Fruit fly (Drosophila melanogaster): ENCODE results near the gene sala.

Gene sala

dm6 chr2L:11488465-11489037 lies 4.0 kb downstream of the sala start:
- TF ChIP-seq Myc (optimal IDR thresholded peaks at IDR 0.05) (no peak), ttk (optimal IDR thresholded peaks at IDR 0.05) (no peak), psq (optimal IDR thresholded peaks at IDR 0.05) (no peak), h (optimal IDR thresholded peaks at IDR 0.05) (no peak), Sin3A (optimal IDR thresholded peaks at IDR 0.05) (no peak), insv (optimal IDR thresholded peaks at IDR 0.05) (no peak)

DNA sequence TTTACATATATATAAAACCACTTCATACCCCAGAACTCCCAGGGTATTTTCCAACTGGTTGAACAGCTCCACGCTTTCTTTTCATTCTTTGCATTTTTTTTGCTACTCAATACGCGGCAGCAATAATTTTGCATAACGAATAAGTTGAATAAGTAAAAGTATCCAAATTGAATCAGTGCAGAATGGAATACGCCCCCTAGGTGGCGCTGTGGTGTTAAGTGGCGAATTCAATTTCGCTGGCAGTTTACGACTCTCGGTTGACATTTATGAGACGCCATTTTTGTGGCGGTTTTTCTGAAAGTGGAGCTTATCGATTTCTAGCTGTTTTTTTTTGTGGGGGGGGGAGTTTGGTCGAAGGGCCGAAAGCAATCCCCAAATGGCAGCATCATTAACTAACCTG lies 9.4 kb downstream of the sala start:
- TF ChIP-seq h (optimal IDR thresholded peaks at IDR 0.05): no peak
- no peak for TF ChIP-seq psq (optimal IDR thresholded peaks at IDR 0.05)
- TF ChIP-seq ttk (optimal IDR thresholded peaks at IDR 0.05): no peak
- no peak for TF ChIP-seq Myc (optimal IDR thresholded peaks at IDR 0.05)
- TF ChIP-seq Sin3A (optimal IDR thresholded peaks at IDR 0.05): no peak
- TF ChIP-seq insv (optimal IDR thresholded peaks at IDR 0.05): no peak

DNA sequence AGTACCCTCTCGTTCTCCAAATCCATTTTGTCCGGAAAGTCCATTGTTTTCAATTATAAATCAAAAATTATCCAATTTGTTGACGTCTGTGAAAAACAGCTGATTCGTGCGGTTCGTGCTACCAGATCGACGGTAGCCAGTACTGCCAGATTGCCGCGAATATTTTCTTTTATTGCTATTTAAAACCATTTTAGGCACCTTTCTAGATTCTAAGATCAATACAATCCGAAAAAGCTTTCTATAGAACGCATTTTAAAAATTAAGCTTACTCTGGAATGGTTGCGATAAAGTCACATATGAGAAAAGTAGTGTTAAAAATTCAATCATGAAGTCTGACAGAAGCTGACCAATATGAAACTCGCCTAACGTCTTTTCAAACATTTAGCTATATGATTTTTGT lies 14.3 kb downstream of the sala start, which contains the start of gene Cog8:
Gene Cog8, minus strand, starts transcription at position 110 of the 400 bp plus-strand sequence.
- TF ChIP-seq insv (optimal IDR thresholded peaks at IDR 0.05): no peak
- TF ChIP-seq ttk (optimal IDR thresholded peaks at IDR 0.05): no peak
- TF ChIP-seq h (optimal IDR thresholded peaks at IDR 0.05): no peak
- no peak for TF ChIP-seq Sin3A (optimal IDR thresholded peaks at IDR 0.05)
- no peak for TF ChIP-seq Myc (optimal IDR thresholded peaks at IDR 0.05)

DNA sequence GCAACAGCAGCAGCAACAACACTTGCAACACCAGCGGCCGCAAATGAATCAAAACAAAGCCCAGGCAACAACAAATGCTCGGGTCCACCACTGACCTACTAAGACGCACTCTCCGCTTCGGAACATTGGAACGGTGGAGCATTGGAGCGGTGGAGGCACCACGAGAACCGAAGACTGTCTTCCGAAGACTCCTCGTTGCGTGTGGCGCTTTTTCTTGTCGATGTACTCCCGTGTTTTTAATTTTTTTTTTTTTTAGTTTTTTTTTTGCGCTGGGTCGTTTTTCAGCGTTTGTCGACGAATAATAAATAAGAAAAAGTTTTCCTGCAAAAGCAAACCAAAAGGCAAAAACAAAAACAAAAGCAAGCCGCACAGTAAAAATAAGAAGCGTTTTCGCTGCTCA lies 16.1 kb downstream of the sala start:
- no peak for TF ChIP-seq h (optimal IDR thresholded peaks at IDR 0.05)

DNA sequence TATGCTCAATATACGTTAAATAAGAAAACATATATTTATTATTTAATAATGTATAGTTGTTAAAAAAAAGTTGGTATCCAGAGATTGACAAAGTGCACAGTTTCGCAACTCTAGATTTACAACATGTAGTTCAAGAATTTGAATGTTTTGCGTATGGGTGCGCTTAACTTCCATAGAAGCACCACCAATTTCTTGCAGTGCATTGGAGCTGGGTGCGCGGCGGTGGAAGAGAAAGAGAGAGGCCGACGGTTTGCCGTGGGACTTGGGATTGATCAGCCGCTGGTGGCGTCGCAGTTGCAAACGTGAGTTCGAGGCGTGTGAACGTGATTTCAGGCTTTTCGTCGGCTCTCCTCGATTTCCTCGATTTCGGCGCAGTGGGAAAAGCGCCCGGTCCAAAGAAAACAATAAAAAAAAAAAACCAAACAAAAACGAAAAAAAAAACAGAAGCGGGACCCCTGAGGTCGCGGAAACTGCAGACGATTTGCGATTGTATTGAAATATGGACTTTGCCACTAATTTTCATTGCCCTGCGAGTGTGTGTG lies 17.0 kb downstream of the sala start, which contains the start of gene spz4:
Gene spz4, plus strand, starts transcription at position 289 of the 542 bp plus-strand sequence.
- TF ChIP-seq psq (optimal IDR thresholded peaks at IDR 0.05) (no peak), h (optimal IDR thresholded peaks at IDR 0.05) (no peak), Myc (optimal IDR thresholded peaks at IDR 0.05) (no peak), Sin3A (optimal IDR thresholded peaks at IDR 0.05) (no peak), insv (optimal IDR thresholded peaks at IDR 0.05) (no peak), ttk (optimal IDR thresholded peaks at IDR 0.05) (no peak)

DNA sequence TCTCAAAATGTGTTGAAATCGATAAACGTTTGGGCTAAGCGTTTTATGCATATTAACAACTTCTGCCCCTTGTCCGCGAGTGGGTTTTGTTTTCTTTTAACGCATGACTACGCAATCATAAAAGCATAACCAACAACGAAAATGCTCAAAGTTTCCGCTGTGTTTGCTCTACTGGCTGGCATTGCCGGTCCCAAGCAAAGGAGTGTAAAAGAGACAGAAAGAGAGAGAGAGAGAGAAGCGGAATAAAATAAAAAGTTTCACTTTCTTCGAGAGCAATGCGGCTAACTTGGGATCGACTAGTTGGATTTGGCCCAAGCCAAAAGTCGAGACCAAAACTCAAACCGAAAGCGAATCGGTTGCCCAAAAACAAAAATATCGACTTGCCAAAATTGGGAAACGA lies 18.2 kb downstream of the sala start:
- TF ChIP-seq Myc (optimal IDR thresholded peaks at IDR 0.05) (no peak), insv (optimal IDR thresholded peaks at IDR 0.05) (no peak), Sin3A (optimal IDR thresholded peaks at IDR 0.05) (no peak), psq (optimal IDR thresholded peaks at IDR 0.05) (no peak), ttk (optimal IDR thresholded peaks at IDR 0.05) (no peak), h (optimal IDR thresholded peaks at IDR 0.05) (no peak)

DNA sequence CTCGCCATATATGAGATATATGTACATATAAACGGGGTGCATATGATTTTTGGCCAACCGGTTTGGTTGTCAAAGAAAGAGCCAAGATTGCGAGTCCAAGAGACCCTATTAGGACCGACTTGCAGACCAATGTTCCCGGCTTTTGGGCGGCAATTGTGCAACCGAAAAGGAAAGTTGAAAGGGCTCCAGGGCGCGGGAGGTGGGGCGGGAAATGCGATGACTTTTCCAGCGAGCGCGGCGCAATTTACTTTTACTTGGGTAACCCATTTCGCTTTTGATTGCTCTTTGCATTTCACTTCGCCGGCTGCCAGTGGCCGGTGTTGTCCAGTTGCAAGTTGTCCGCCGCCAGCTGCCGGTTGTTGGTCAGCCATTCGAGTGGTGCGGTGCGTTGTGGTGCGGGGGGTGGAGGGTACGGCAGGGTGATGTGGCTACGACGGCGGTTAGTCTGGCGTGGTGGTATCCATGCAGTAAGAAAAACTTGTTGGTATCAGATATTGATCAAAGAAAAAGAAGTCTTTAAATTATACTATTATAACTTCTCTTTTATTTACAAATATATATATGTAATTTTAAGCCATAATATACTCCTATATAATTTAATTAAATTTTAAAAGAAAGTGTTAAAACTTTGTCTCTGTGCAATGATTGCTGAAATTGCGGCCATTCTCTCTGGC lies 20.5 kb downstream of the sala start:
- TF ChIP-seq insv (optimal IDR thresholded peaks at IDR 0.05) (no peak), Myc (optimal IDR thresholded peaks at IDR 0.05) (no peak), psq (optimal IDR thresholded peaks at IDR 0.05) (no peak), h (optimal IDR thresholded peaks at IDR 0.05) (no peak), ttk (optimal IDR thresholded peaks at IDR 0.05) (no peak), Sin3A (optimal IDR thresholded peaks at IDR 0.05) (no peak)

DNA sequence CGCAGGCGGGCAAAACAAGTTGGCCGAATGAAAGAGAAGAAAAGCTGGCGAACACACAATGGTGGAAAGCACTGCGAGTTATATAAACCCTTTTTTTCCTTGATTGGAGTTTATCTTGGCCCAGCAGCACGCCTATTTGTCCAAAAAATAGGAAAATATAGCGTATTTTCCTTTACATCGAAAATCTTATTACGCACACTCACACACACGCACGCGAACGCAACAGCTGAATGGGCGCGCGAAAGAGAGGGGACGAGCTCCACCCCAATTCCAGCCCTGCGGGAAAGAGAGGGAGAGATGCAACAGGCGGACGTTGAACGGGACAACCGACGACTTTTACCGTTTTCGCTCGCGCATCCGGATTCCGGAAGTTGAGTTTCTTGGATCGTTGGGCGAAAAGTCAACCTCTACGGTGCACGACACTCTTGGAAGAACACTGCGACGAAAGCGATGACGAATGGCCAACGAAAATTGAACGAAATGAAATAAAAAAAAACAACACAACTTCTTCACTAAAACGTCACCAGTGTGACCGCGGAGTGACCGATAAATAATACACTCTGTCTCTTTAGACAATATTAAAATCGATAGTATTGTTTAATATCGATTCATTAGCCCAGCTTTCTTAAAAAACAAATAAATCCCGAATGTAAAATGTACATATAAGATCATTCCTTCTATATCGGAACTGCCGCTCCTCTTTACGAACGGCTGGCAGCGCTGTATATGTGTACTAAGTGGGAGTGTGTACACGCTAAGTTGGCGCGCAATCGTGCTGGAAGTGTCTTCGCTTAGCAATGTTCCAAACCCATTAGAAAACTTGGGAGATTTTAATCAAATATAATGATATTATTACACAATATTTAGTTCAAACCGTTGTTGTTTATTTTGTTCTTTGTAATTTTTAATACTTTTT lies 32.3 kb downstream of the sala start, which contains the start of the genes Dlg5 and CG4970:
Gene Dlg5, minus strand, starts transcription at position 556 of the 916 bp plus-strand sequence.
Gene CG4970, plus strand, starts transcription at position 866 of the 916 bp plus-strand sequence.
- TF ChIP-seq ttk (optimal IDR thresholded peaks at IDR 0.05): no peak
- TF ChIP-seq Sin3A (optimal IDR thresholded peaks at IDR 0.05): no peak
- no peak for TF ChIP-seq insv (optimal IDR thresholded peaks at IDR 0.05)

DNA sequence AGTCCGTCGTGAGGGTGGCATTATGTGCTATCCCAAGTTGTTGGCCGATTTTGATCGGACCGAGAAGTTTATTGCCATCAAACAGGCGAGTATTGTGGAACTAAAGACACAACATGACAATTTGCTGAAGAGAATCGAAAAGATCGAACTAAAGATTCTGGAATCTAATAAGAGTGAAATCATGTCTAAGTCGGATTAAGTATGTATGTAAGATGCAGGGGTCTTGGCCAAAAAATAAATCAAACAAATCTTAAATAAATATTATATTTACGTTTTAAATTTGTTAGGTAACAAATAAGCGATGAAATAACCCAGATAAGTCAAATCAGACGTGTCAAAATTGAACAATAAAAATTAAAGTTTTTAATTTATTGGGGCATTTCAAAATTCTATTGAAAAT lies 35.0 kb downstream of the sala start, which contains the start of gene CG14929:
Gene CG14929, plus strand, starts transcription at position 301 of the 400 bp plus-strand sequence.
- no peak for TF ChIP-seq psq (optimal IDR thresholded peaks at IDR 0.05)
- no peak for TF ChIP-seq Sin3A (optimal IDR thresholded peaks at IDR 0.05)
- no peak for TF ChIP-seq h (optimal IDR thresholded peaks at IDR 0.05)
- no peak for TF ChIP-seq Myc (optimal IDR thresholded peaks at IDR 0.05)
- no peak for TF ChIP-seq insv (optimal IDR thresholded peaks at IDR 0.05)
- TF ChIP-seq ttk (optimal IDR thresholded peaks at IDR 0.05): no peak

DNA sequence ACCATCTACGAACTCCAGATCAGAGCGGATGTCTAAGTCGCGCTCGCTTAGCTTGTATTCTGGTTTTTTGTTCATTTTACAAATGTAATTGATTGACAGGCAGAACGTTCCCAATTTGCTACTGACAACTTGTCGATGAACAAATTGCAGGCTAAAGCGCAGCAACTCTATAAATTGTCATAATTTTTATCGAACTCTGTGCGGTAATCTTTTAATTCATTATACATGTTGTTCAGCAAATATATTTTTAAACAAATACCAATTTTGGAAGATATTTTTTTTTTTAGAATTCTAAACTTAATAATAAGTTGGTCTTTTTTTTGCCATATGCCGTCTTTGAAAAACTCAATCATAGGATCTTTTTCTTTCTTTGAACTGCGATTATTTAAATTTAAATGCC lies 36.7 kb downstream of the sala start, which contains the start of gene CG14930:
Gene CG14930, minus strand, starts transcription at position 101 of the 400 bp plus-strand sequence.
- no peak for TF ChIP-seq Sin3A (optimal IDR thresholded peaks at IDR 0.05)
- no peak for TF ChIP-seq psq (optimal IDR thresholded peaks at IDR 0.05)
- no peak for TF ChIP-seq h (optimal IDR thresholded peaks at IDR 0.05)
- no peak for TF ChIP-seq ttk (optimal IDR thresholded peaks at IDR 0.05)
- TF ChIP-seq insv (optimal IDR thresholded peaks at IDR 0.05): no peak
- TF ChIP-seq Myc (optimal IDR thresholded peaks at IDR 0.05): no peak

DNA sequence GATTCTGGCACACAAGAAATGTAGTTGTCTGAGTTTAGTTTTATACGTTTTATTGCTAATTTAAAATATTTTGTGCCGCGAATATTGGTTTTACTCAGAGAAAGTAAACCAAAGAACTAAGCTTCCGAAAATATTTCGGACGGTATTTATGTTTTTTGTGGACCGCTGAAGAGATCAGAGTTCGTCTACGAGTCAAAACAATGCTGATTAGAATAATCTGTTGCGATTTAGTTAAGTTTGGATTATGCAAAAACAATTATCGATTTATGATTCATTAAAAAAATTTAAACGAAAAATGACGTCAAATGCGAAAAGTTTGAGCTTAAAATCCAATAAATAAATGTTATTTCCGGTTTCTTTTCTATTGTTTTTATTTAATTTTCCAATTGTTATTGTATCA lies 38.2 kb downstream of the sala start, which contains the start of gene CG43153:
Gene CG43153, minus strand, starts transcription at position 101 of the 400 bp plus-strand sequence.
- TF ChIP-seq ttk (optimal IDR thresholded peaks at IDR 0.05) (no peak), insv (optimal IDR thresholded peaks at IDR 0.05) (no peak), Myc (optimal IDR thresholded peaks at IDR 0.05) (no peak), h (optimal IDR thresholded peaks at IDR 0.05) (no peak)

All from Kc167 (cell line).